Worm (Caenorhabditis elegans): Measurements from ENCODE around the gene ruvb-2.

ce11 chrIV:6879666-6880210 is 39.5 kb downstream of the ruvb-2 start:
- no peak for TF ChIP-seq ztf-11 (tag; optimal IDR thresholded peaks at IDR 0.05)
- no peak for TF ChIP-seq nhr-12 (tag; optimal IDR thresholded peaks at IDR 0.05)
- TF ChIP-seq dmd-4 (tag; optimal IDR thresholded peaks at IDR 0.05): no peak
- no peak for TF ChIP-seq aly-2 (tag; optimal IDR thresholded peaks at IDR 0.05)
- TF ChIP-seq nhr-77 (tag; optimal IDR thresholded peaks at IDR 0.05): no peak
- no peak for TF ChIP-seq ztf-4 (tag; optimal IDR thresholded peaks at IDR 0.05)
- no peak for TF ChIP-seq elt-3 (tag; optimal IDR thresholded peaks at IDR 0.05)
- no peak for TF ChIP-seq lsy-2 (tag; optimal IDR thresholded peaks at IDR 0.05)
- TF ChIP-seq unc-62 (GFP tag; optimal IDR thresholded peaks at IDR 0.05): no peak
- TF ChIP-seq lin-39 (tag; optimal IDR thresholded peaks at IDR 0.05): no peak
- no peak for TF ChIP-seq skn-1 (tag; optimal IDR thresholded peaks at IDR 0.05)
- TF ChIP-seq nhr-10 (tag; optimal IDR thresholded peaks at IDR 0.05): no peak
- no peak for TF ChIP-seq nhr-11 (tag; optimal IDR thresholded peaks at IDR 0.05)
- no peak for TF ChIP-seq mdl-1 (tag; optimal IDR thresholded peaks at IDR 0.05)
